Worm (Caenorhabditis elegans): ENCODE results near the gene phat-3.

phat-3 gene

ce11 chrV:4043632-4044031 is at the start of gene phat-3:
phat-3 (plus strand) TSS chrV:4043932.
- TF ChIP-seq nhr-11 (tag; optimal IDR thresholded peaks at IDR 0.05) (no peak), lsy-2 (tag; optimal IDR thresholded peaks at IDR 0.05) (no peak), lin-39 (tag; optimal IDR thresholded peaks at IDR 0.05) (no peak)

- TF ChIP-seq nhr-129 (tag; optimal IDR thresholded peaks at IDR 0.05): no peak
- TF ChIP-seq blmp-1 (tag; optimal IDR thresholded peaks at IDR 0.05; ENCODE audit: insufficient read depth): no peak
- TF ChIP-seq ztf-4 (tag; optimal IDR thresholded peaks at IDR 0.05): no peak
- no peak for TF ChIP-seq gmeb-1 (tag; optimal IDR thresholded peaks at IDR 0.05)
- no peak for TF ChIP-seq nhr-10 (tag; optimal IDR thresholded peaks at IDR 0.05)
- no peak for TF ChIP-seq aly-2 (tag; optimal IDR thresholded peaks at IDR 0.05)
- no peak for TF ChIP-seq Y55F3AM.14 (GFP tag; optimal IDR thresholded peaks at IDR 0.05)
- TF ChIP-seq peb-1 (tag; optimal IDR thresholded peaks at IDR 0.05): no peak
- no peak for TF ChIP-seq crh-2 (tag; optimal IDR thresholded peaks at IDR 0.05)
- no peak for TF ChIP-seq alr-1 (tag; optimal IDR thresholded peaks at IDR 0.05)
- no peak for TF ChIP-seq ceh-16 (tag; optimal IDR thresholded peaks at IDR 0.05)
- TF ChIP-seq skn-1 (tag; optimal IDR thresholded peaks at IDR 0.05): no peak
- no peak for TF ChIP-seq R02D3.7 (tag; optimal IDR thresholded peaks at IDR 0.05)
Observed at ce11 chrV:3994048-3994447, 49.7 kb upstream of the phat-3 start, which contains the start of gene K09D9.9. K09D9.9 (minus strand) TSS chrV:3994148.

ce11 chrV:3995838-3996237 is 47.9 kb upstream of the phat-3 start, which contains the start of gene srx-62:
srx-62 (minus strand) TSS chrV:3995938.
- TF ChIP-seq ztf-11 (tag; optimal IDR thresholded peaks at IDR 0.05) (no peak), sma-3 (GFP tag; optimal IDR thresholded peaks at IDR 0.05) (no peak), zag-1 (tag; optimal IDR thresholded peaks at IDR 0.05) (no peak), alr-1 (tag; optimal IDR thresholded peaks at IDR 0.05) (no peak), egl-27 (tag; optimal IDR thresholded peaks at IDR 0.05) (no peak), Y55F3AM.14 (GFP tag; optimal IDR thresholded peaks at IDR 0.05) (no peak), ztf-4 (tag; optimal IDR thresholded peaks at IDR 0.05) (no peak), blmp-1 (tag; optimal IDR thresholded peaks at IDR 0.05; ENCODE audit: insufficient read depth) (no peak), crh-2 (tag; optimal IDR thresholded peaks at IDR 0.05) (no peak), sma-9 (GFP tag; optimal IDR thresholded peaks at IDR 0.05) (no peak), sma-9 (tag; optimal IDR thresholded peaks at IDR 0.05) (no peak)

- TF ChIP-seq unc-39 (tag; optimal IDR thresholded peaks at IDR 0.05) (no peak), egl-27 (tag; optimal IDR thresholded peaks at IDR 0.05) (no peak), mbf-1 (tag; optimal IDR thresholded peaks at IDR 0.05) (no peak), ceh-82 (tag; optimal IDR thresholded peaks at IDR 0.05) (no peak), dmd-4 (tag; optimal IDR thresholded peaks at IDR 0.05) (no peak), sem-4 (tag; optimal IDR thresholded peaks at IDR 0.05) (no peak), ama-1 (optimal IDR thresholded peaks at IDR 0.05) (no peak), skn-1 (tag; optimal IDR thresholded peaks at IDR 0.05) (no peak), sma-9 (GFP tag; optimal IDR thresholded peaks at IDR 0.05) (no peak), sma-9 (tag; optimal IDR thresholded peaks at IDR 0.05) (no peak), unc-55 (GFP tag; optimal IDR thresholded peaks at IDR 0.05) (no peak), unc-62 (GFP tag; optimal IDR thresholded peaks at IDR 0.05) (no peak), F13H6.1 (tag; optimal IDR thresholded peaks at IDR 0.05) (no peak), elt-1 (tag; optimal IDR thresholded peaks at IDR 0.05) (no peak), nhr-237 (tag; optimal IDR thresholded peaks at IDR 0.05) (no peak), aly-2 (tag; optimal IDR thresholded peaks at IDR 0.05) (no peak), sma-3 (GFP tag; optimal IDR thresholded peaks at IDR 0.05) (no peak), mdl-1 (tag; optimal IDR thresholded peaks at IDR 0.05) (no peak), Y55F3AM.14 (GFP tag; optimal IDR thresholded peaks at IDR 0.05) (no peak), R02D3.7 (tag; optimal IDR thresholded peaks at IDR 0.05) (no peak), elt-3 (tag; optimal IDR thresholded peaks at IDR 0.05) (no peak)
Observed at ce11 chrV:4004577-4004976, 39.2 kb upstream of the phat-3 start.

ce11 chrV:4005219-4005618 is 38.5 kb upstream of the phat-3 start, which contains the start of gene srh-8:
srh-8 (plus strand) TSS chrV:4005519.
- no peak for TF ChIP-seq nhr-10 (tag; optimal IDR thresholded peaks at IDR 0.05)
- no peak for TF ChIP-seq crh-2 (tag; optimal IDR thresholded peaks at IDR 0.05)
- no peak for TF ChIP-seq lin-13 (GFP tag; optimal IDR thresholded peaks at IDR 0.05)
- no peak for TF ChIP-seq peb-1 (tag; optimal IDR thresholded peaks at IDR 0.05)
- no peak for TF ChIP-seq nhr-23 (tag; optimal IDR thresholded peaks at IDR 0.05)
- TF ChIP-seq sma-3 (GFP tag; optimal IDR thresholded peaks at IDR 0.05): no peak
- no peak for TF ChIP-seq ztf-1 (GFP tag; conservative IDR thresholded peaks at IDR 0.05)
- no peak for TF ChIP-seq elt-3 (tag; optimal IDR thresholded peaks at IDR 0.05)
- TF ChIP-seq fos-1 (tag; optimal IDR thresholded peaks at IDR 0.05): no peak
- TF ChIP-seq sem-4 (tag; optimal IDR thresholded peaks at IDR 0.05): no peak
- no peak for TF ChIP-seq ztf-11 (tag; optimal IDR thresholded peaks at IDR 0.05)
- no peak for TF ChIP-seq nhr-12 (tag; optimal IDR thresholded peaks at IDR 0.05)
- no peak for TF ChIP-seq unc-55 (GFP tag; optimal IDR thresholded peaks at IDR 0.05)
- TF ChIP-seq unc-39 (tag; optimal IDR thresholded peaks at IDR 0.05): no peak
- TF ChIP-seq nhr-21 (tag; optimal IDR thresholded peaks at IDR 0.05): no peak
- TF ChIP-seq gmeb-1 (tag; optimal IDR thresholded peaks at IDR 0.05): no peak
- no peak for TF ChIP-seq Y55F3AM.14 (GFP tag; optimal IDR thresholded peaks at IDR 0.05)
- TF ChIP-seq egl-27 (tag; optimal IDR thresholded peaks at IDR 0.05): no peak

Measured in whole organism, L2 larva.